Worm (Caenorhabditis elegans): Measurements from ENCODE around the gene srx-136.

Gene srx-136

DNA sequence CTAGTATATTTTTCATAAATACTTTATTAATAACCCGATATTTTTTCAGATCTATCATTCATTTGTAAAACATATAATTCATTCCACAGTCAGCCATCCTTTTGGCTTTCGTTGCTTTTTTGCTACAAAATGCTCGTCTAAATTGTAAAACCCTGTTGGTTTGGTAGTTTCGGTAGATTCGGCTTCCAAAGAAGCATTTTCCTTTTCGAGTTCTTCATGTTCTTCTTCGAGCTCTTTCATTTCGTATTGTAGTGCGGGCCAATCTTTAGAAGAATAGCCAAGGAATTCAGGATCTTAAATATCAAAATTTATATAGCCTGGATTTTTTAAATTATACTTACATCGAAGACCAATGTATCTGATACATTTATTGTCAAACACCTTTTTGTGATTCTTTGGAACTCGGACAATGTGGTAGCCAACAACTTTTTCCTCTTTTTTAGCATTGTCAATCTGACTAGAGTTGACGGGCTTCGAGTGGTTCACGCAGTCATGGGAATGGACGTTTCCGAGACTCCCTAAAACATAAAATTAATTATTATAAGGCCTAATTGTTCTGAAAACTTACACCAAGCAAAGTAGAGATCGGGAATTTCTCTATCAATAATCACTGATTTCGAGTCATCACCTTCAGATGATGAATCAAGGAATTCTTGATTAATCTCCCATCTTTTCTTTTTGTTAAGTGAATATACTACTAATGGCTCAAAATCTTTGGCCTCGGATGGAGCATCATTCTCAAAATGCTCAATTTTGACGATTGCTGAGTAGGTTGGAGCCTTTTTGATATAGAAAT lies 51.1 kb downstream of the srx-136 start:
- TF ChIP-seq F33H1.4 (GFP tag; IDR thresholded peaks at IDR 0.05), result no peak
- TF ChIP-seq rcor-1 (GFP tag; IDR thresholded peaks at IDR 0.05), result no peak
- peak in 1 of 3 experiments; percentile 39 for TF ChIP-seq lin-35 (GFP tag; optimal IDR thresholded peaks at IDR 0.05)
- TF ChIP-seq ztf-6 (GFP tag; IDR thresholded peaks at IDR 0.05), result no peak
- peak; percentile 45 for TF ChIP-seq K11D2.4 (GFP tag; IDR thresholded peaks at IDR 0.05)
- no peak for TF ChIP-seq hlh-12 (tag; optimal IDR thresholded peaks at IDR 0.05)
- TF ChIP-seq Y56A3A.18 (GFP tag; IDR thresholded peaks at IDR 0.05), result peak; percentile 7; the same call in 1 of the 2 replicates
- TF ChIP-seq T07F8.4 (tag; optimal IDR thresholded peaks at IDR 0.05), result no peak
- TF ChIP-seq attf-5 (GFP tag; optimal IDR thresholded peaks at IDR 0.05), result no peak
- TF ChIP-seq chd-7 (tag; optimal IDR thresholded peaks at IDR 0.05), result peak; percentile 38
- TF ChIP-seq hsf-1 (GFP tag; IDR thresholded peaks at IDR 0.05), result no peak
- TF ChIP-seq nhr-90 (tag; optimal IDR thresholded peaks at IDR 0.05), result no peak
- TF ChIP-seq ceh-27 (GFP tag; optimal IDR thresholded peaks at IDR 0.05), result no peak
- no peak for TF ChIP-seq snpc-3.4 (tag; optimal IDR thresholded peaks at IDR 0.05)
- peak; percentile 41 for TF ChIP-seq ztf-3 (GFP tag; optimal IDR thresholded peaks at IDR 0.05)
- TF ChIP-seq nhr-80 (tag; optimal IDR thresholded peaks at IDR 0.05), result no peak
- TF ChIP-seq ztf-28 (GFP tag; IDR thresholded peaks at IDR 0.05), result peak; percentile 33; the same call in 1 of the 2 replicates
- TF ChIP-seq F55B11.4 (tag; optimal IDR thresholded peaks at IDR 0.05; ENCODE audit: borderline replicate concordance, insufficient read depth), result no peak
- no peak for TF ChIP-seq let-526 (GFP tag; IDR thresholded peaks at IDR 0.05)
- no peak for TF ChIP-seq ceh-79 (tag; optimal IDR thresholded peaks at IDR 0.05)
- TF ChIP-seq hmg-20 (GFP tag; IDR thresholded peaks at IDR 0.05), result no peak
- no peak for TF ChIP-seq zim-3 (tag; optimal IDR thresholded peaks at IDR 0.05)
- no peak for TF ChIP-seq zfh-2 (GFP tag; conservative IDR thresholded peaks at IDR 0.05)
- TF ChIP-seq nhr-120 (GFP tag; IDR thresholded peaks at IDR 0.05), result no peak
- TF ChIP-seq lin-26 (GFP tag; IDR thresholded peaks at IDR 0.05), result no peak
- no peak for TF ChIP-seq Y53F4B.3 (GFP tag; IDR thresholded peaks at IDR 0.05)
- no peak for TF ChIP-seq mxl-1 (tag; optimal IDR thresholded peaks at IDR 0.05)
- TF ChIP-seq ama-1 (optimal IDR thresholded peaks at IDR 0.05), result peak; percentile 53
- no peak for TF ChIP-seq ama-1 (GFP tag; optimal IDR thresholded peaks at IDR 0.05)
- no peak for TF ChIP-seq ztf-26 (tag; optimal IDR thresholded peaks at IDR 0.05)
- 0 out of 2 replicates have a peak, but pooled peaks have one; percentile 27 for TF ChIP-seq madf-3 (GFP tag; IDR thresholded peaks at IDR 0.05)
- no peak for TF ChIP-seq egl-18 (GFP tag; IDR thresholded peaks at IDR 0.05)
- TF ChIP-seq akir-1 (GFP tag; optimal IDR thresholded peaks at IDR 0.05), result no peak
- TF ChIP-seq repo-1 (tag; optimal IDR thresholded peaks at IDR 0.05), result no peak
- no peak for TF ChIP-seq F39B2.1 (GFP tag; IDR thresholded peaks at IDR 0.05)
- TF ChIP-seq nfyb-1 (GFP tag; IDR thresholded peaks at IDR 0.05), result peak; percentile 64
- no peak for TF ChIP-seq B0019.2 (GFP tag; conservative IDR thresholded peaks at IDR 0.05)
- TF ChIP-seq B0336.3 (GFP tag; IDR thresholded peaks at IDR 0.05), result peak; percentile 15
- TF ChIP-seq nfya-2 (GFP tag; IDR thresholded peaks at IDR 0.05), result no peak
- no peak for TF ChIP-seq ceh-91 (GFP tag; IDR thresholded peaks at IDR 0.05)
- no peak for TF ChIP-seq nhr-27 (tag; optimal IDR thresholded peaks at IDR 0.05)
- no peak for TF ChIP-seq K12H6.12 (tag; optimal IDR thresholded peaks at IDR 0.05)
- TF ChIP-seq ceh-100 (GFP tag; IDR thresholded peaks at IDR 0.05), result no peak
- TF ChIP-seq snpc-4 (GFP tag; optimal IDR thresholded peaks at IDR 0.05), result no peak
- TF ChIP-seq snpc-4 (tag; optimal IDR thresholded peaks at IDR 0.05), result no peak
- no peak for TF ChIP-seq lin-54 (GFP tag; optimal IDR thresholded peaks at IDR 0.05)
- TF ChIP-seq aptf-2 (GFP tag; conservative IDR thresholded peaks at IDR 0.05), result 0 out of 2 replicates have a peak, but pooled peaks have one; percentile 5
- TF ChIP-seq athp-1 (tag; optimal IDR thresholded peaks at IDR 0.05), result peak; percentile 1
- no peak for TF ChIP-seq ztf-25 (GFP tag; IDR thresholded peaks at IDR 0.05)
